Fruit fly (Drosophila melanogaster) whole organism, embryonic: ENCODE results near the gene Sec5.
A peak's percentile ranks its signal among the peaks of the same experiment; 100 is the strongest.

Experiments used
- Asciz ChIP-seq: fragments of 200-800 bp; sonication (Bioruptor generic); optimal IDR thresholded peaks from 2 replicates; lab custom pipeline; 2017; ENCODE audit warnings: missing biosample characterization, mild to moderate bottlenecking, missing genetic modification characterization, missing genetic modification reagents
- B-H1 ChIP-seq: fragments of 200-800 bp; sonication (Bioruptor generic); IDR thresholded peaks from 3 replicates; pipeline ENCODE4 v1.3.6; 2022; ENCODE audit warnings: missing biosample characterization, missing genetic modification characterization
- CG10565 ChIP-seq: fragments of 200-800 bp; sonication (Bioruptor generic); optimal IDR thresholded peaks from 3 replicates; lab custom pipeline; 2016; ENCODE audit warnings: missing biosample characterization, mild to moderate bottlenecking, missing genetic modification characterization
- CG11456 ChIP-seq: fragments of 200-800 bp; sonication (Bioruptor generic); IDR thresholded peaks from 3 replicates; pipeline ENCODE4 v1.3.6; 2022; ENCODE audit warnings: missing biosample characterization, missing genetic modification characterization
- CG12769 ChIP-seq: fragments of 200-800 bp; sonication (Bioruptor generic); optimal IDR thresholded peaks from 2 replicates; lab custom pipeline; 2019; ENCODE audit warnings: missing biosample characterization, mild to moderate bottlenecking, missing genetic modification characterization, moderate library complexity
- CG13287 ChIP-seq: fragments of 200-800 bp; sonication (Bioruptor generic); IDR thresholded peaks from 2 replicates; pipeline ENCODE4 v1.3.6; 2022; ENCODE audit warnings: missing biosample characterization, missing genetic modification characterization; ENCODE audit not compliant: partially characterized antibody
- CG14965 ChIP-seq: fragments of 200-800 bp; sonication (Bioruptor generic); optimal IDR thresholded peaks from 2 replicates; lab custom pipeline; 2016; ENCODE audit warnings: missing biosample characterization, missing genetic modification characterization, borderline replicate concordance
- CG15696 ChIP-seq: fragments of 200-800 bp; sonication (Bioruptor generic); optimal IDR thresholded peaks from 2 replicates; lab custom pipeline; 2019; ENCODE audit warnings: missing biosample characterization, mild to moderate bottlenecking, missing genetic modification characterization, moderate library complexity
- CG1647 ChIP-seq: fragments of 200-800 bp; sonication (Bioruptor generic); optimal IDR thresholded peaks from 3 replicates; lab custom pipeline; 2016; ENCODE audit warnings: missing biosample characterization, missing genetic modification characterization
- CG17568 ChIP-seq: fragments of 200-800 bp; sonication (Bioruptor generic); optimal IDR thresholded peaks from 2 replicates; lab custom pipeline; 2018; ENCODE audit warnings: missing biosample characterization, mild to moderate bottlenecking, missing genetic modification characterization, moderate library complexity
- CG17802 ChIP-seq: fragments of 200-800 bp; sonication (Bioruptor generic); optimal IDR thresholded peaks from 2 replicates; lab custom pipeline; 2018; ENCODE audit warnings: missing biosample characterization, mild to moderate bottlenecking, missing genetic modification characterization, moderate library complexity
- CG1792 ChIP-seq: fragments of 200-800 bp; sonication (Bioruptor generic); optimal IDR thresholded peaks from 2 replicates; lab custom pipeline; 2016; ENCODE audit warnings: missing biosample characterization, missing genetic modification characterization
- CG2116 ChIP-seq: fragments of 200-800 bp; sonication (Bioruptor generic); optimal IDR thresholded peaks from 3 replicates; lab custom pipeline; 2018; ENCODE audit warnings: missing biosample characterization, mild to moderate bottlenecking, missing genetic modification characterization
- CG32532 ChIP-seq: fragments of 200-800 bp; sonication (Bioruptor generic); IDR thresholded peaks from 2 replicates; pipeline ENCODE4 v1.3.6; 2022; ENCODE audit warnings: missing biosample characterization, missing genetic modification characterization
- CG32767 ChIP-seq: fragments of 200-800 bp; sonication (Bioruptor generic); IDR thresholded peaks from 2 replicates; pipeline ENCODE4 v1.3.6; 2022; ENCODE audit warnings: missing biosample characterization, missing genetic modification characterization
- CG8290 ChIP-seq, 3 experiments: fragments of 200-800 bp; sonication (Bioruptor generic); optimal IDR thresholded peaks; 2 replicates each; lab custom pipeline; 2016 to 2019; ENCODE audit warnings: missing biosample characterization in 3 of 3, missing genetic modification characterization in 3 of 3, mild to moderate bottlenecking in 2 of 3, moderate library complexity in 1 of 3
- CG8924 ChIP-seq: fragments of 200-800 bp; optimal IDR thresholded peaks from 3 replicates; lab custom pipeline; 2019; ENCODE audit warnings: missing biosample characterization, mild to moderate bottlenecking, missing genetic modification characterization, moderate library complexity
- CG8944 ChIP-seq: fragments of 200-800 bp; sonication (Bioruptor generic); optimal IDR thresholded peaks from 3 replicates; lab custom pipeline; 2016; ENCODE audit warnings: missing biosample characterization, missing genetic modification characterization
- CG9817 ChIP-seq: fragments of 200-800 bp; sonication (Bioruptor generic); optimal IDR thresholded peaks from 2 replicates; lab custom pipeline; 2018; ENCODE audit warnings: missing biosample characterization, mild to moderate bottlenecking, missing genetic modification characterization, moderate library complexity
- Dref ChIP-seq: fragments of 200-800 bp; sonication (Bioruptor generic); IDR thresholded peaks from 2 replicates; pipeline ENCODE4 v1.3.6; 2022; ENCODE audit warnings: missing biosample characterization, missing genetic modification characterization
- ERR ChIP-seq: fragments of 200-800 bp; sonication (Bioruptor generic); optimal IDR thresholded peaks from 2 replicates; lab custom pipeline; 2016; ENCODE audit warnings: missing biosample characterization, missing genetic modification characterization
- Hmr ChIP-seq: fragments of 200-800 bp; sonication (Bioruptor generic); optimal IDR thresholded peaks from 3 replicates; lab custom pipeline; 2017; ENCODE audit warnings: mild to moderate bottlenecking, missing biosample characterization, missing genetic modification reagents, missing genetic modification characterization
- Hr78 ChIP-seq, 2 experiments: fragments of 200-800 bp in 1 of 2; fragments of >200 bp in 1 of 2; sonication (Bioruptor generic) in 1 of 2; optimal IDR thresholded peaks; 2 replicates each; lab custom pipeline; 2017 to 2019; ENCODE audit warnings: missing biosample characterization in 2 of 2, missing genetic modification characterization in 2 of 2, mild to moderate bottlenecking in 1 of 2, moderate library complexity in 1 of 2
- Mad ChIP-seq: fragments of 200-800 bp; sonication (Bioruptor generic); optimal IDR thresholded peaks from 2 replicates; lab custom pipeline; 2016; ENCODE audit warnings: missing biosample characterization, missing genetic modification characterization
- NK7.1 ChIP-seq: fragments of 200-800 bp; sonication (Bioruptor generic); optimal IDR thresholded peaks from 3 replicates; lab custom pipeline; 2016; ENCODE audit warnings: missing biosample characterization, missing genetic modification characterization
- Ptx1 ChIP-seq: fragments of 200-800 bp; sonication (Bioruptor generic); IDR thresholded peaks from 2 replicates; pipeline ENCODE4 v1.3.6; 2022; ENCODE audit warnings: missing biosample characterization, missing genetic modification characterization
- Sox102F ChIP-seq: fragments of 200-800 bp; sonication (Bioruptor generic); optimal IDR thresholded peaks from 2 replicates; lab custom pipeline; 2018; ENCODE audit warnings: missing biosample characterization, mild to moderate bottlenecking, missing genetic modification characterization, moderate library complexity
- Taf1 ChIP-seq: fragments of 200-800 bp; sonication (Bioruptor generic); IDR thresholded peaks from 2 replicates; pipeline ENCODE4 v1.3.6; 2022; ENCODE audit warnings: missing biosample characterization, missing genetic modification characterization
- al ChIP-seq: fragments of 200-800 bp; sonication (Bioruptor generic); IDR thresholded peaks from 2 replicates; pipeline ENCODE4 v1.3.6; 2022; ENCODE audit warnings: missing biosample characterization, missing genetic modification characterization
- ara ChIP-seq: fragments of 200-800 bp; sonication (Bioruptor generic); IDR thresholded peaks from 2 replicates; pipeline ENCODE4 v1.3.6; 2022; ENCODE audit warnings: missing biosample characterization, missing genetic modification characterization
- corto ChIP-seq: fragments of 200-800 bp; sonication (Bioruptor generic); optimal IDR thresholded peaks from 2 replicates; lab custom pipeline; 2016; ENCODE audit warnings: missing biosample characterization, mild to moderate bottlenecking, missing genetic modification characterization, moderate library complexity
- crc ChIP-seq: fragments of 200-800 bp; sonication (Bioruptor generic); optimal IDR thresholded peaks from 2 replicates; lab custom pipeline; 2016; ENCODE audit warnings: missing biosample characterization, missing genetic modification characterization
- crol ChIP-seq: fragments of 200-800 bp; sonication (Bioruptor generic); IDR thresholded peaks from 2 replicates; pipeline ENCODE4 v1.3.6; 2022; ENCODE audit warnings: missing biosample characterization, missing genetic modification characterization
- crp ChIP-seq, 2 experiments: fragments of 200-800 bp; sonication (Bioruptor generic); optimal IDR thresholded peaks; 2 replicates in 1 of 2; 3 replicates in 1 of 2; lab custom pipeline; 2017; ENCODE audit warnings: missing biosample characterization in 2 of 2, missing genetic modification characterization in 2 of 2, mild to moderate bottlenecking in 1 of 2, moderate library complexity in 1 of 2
- dimm ChIP-seq: fragments of 200-800 bp; sonication (Bioruptor generic); IDR thresholded peaks from 2 replicates; pipeline ENCODE4 v1.3.6; 2022; ENCODE audit warnings: missing biosample characterization, missing genetic modification characterization
- emc ChIP-seq: fragments of 200-800 bp; sonication (Bioruptor generic); optimal IDR thresholded peaks from 2 replicates; lab custom pipeline; 2016; ENCODE audit warnings: missing biosample characterization, missing genetic modification characterization
- gsb ChIP-seq: fragments of 200-800 bp; sonication (Bioruptor generic); IDR thresholded peaks from 2 replicates; pipeline ENCODE4 v1.3.6; 2022; ENCODE audit warnings: missing biosample characterization, missing genetic modification characterization
- h ChIP-seq: fragments of >200 bp; optimal IDR thresholded peaks from 2 replicates; lab custom pipeline; 2017
- hbn ChIP-seq: fragments of 200-800 bp; sonication (Bioruptor generic); IDR thresholded peaks from 2 replicates; pipeline ENCODE4 v1.3.6; 2022; ENCODE audit warnings: missing biosample characterization, missing genetic modification characterization; ENCODE audit not compliant: partially characterized antibody
- insv ChIP-seq, 2 experiments: fragments of 200-800 bp; sonication (Bioruptor generic); optimal IDR thresholded peaks; 3 replicates each; lab custom pipeline; 2016 to 2018; ENCODE audit warnings: missing biosample characterization in 2 of 2, missing genetic modification characterization in 2 of 2
- knrl ChIP-seq: fragments of 200-800 bp; sonication (Bioruptor generic); IDR thresholded peaks from 3 replicates; pipeline ENCODE4 v1.3.6; 2022; ENCODE audit warnings: missing biosample characterization, missing genetic modification characterization; ENCODE audit not compliant: partially characterized antibody
- lmd ChIP-seq: fragments of 200-800 bp; sonication (Bioruptor generic); IDR thresholded peaks from 2 replicates; pipeline ENCODE4 v1.3.6; 2022; ENCODE audit warnings: missing biosample characterization, missing genetic modification characterization
- lov ChIP-seq, 2 experiments: fragments of 200-800 bp in 1 of 2; fragments of >200 bp in 1 of 2; sonication (Bioruptor generic) in 1 of 2; IDR thresholded peaks in 1 of 2; optimal IDR thresholded peaks in 1 of 2; 2 replicates in 1 of 2; 3 replicates in 1 of 2; pipeline versions ENCODE4 v1.3.6 to Lab custom; 2017 to 2022; ENCODE audit warnings: missing biosample characterization in 1 of 2, missing genetic modification characterization in 1 of 2
- pzg ChIP-seq: fragments of 200-800 bp; sonication (Bioruptor generic); optimal IDR thresholded peaks from 3 replicates; lab custom pipeline; 2018; ENCODE audit warnings: missing biosample characterization, mild to moderate bottlenecking, missing genetic modification characterization, moderate library complexity
- sens ChIP-seq: fragments of 200-800 bp; sonication (Bioruptor generic); peaks from one replicate; lab custom pipeline; 2016; ENCODE audit warnings: missing biosample characterization, missing genetic modification characterization
- so ChIP-seq: fragments of 200-800 bp; sonication (Bioruptor generic); IDR thresholded peaks from 3 replicates; pipeline ENCODE4 v1.3.6; 2022; ENCODE audit warnings: missing biosample characterization, missing genetic modification characterization
- tna ChIP-seq: fragments of 200-800 bp; sonication (Bioruptor generic); IDR thresholded peaks from 2 replicates; pipeline ENCODE4 v1.3.6; 2022; ENCODE audit warnings: missing biosample characterization, missing genetic modification characterization; ENCODE audit not compliant: partially characterized antibody
- ttk ChIP-seq: fragments of 200-800 bp; sonication (Bioruptor generic); IDR thresholded peaks from 2 replicates; pipeline ENCODE4 v2.1.2; 2022; ENCODE audit warnings: missing biosample characterization, missing genetic modification characterization

Gene Sec5

DNA sequence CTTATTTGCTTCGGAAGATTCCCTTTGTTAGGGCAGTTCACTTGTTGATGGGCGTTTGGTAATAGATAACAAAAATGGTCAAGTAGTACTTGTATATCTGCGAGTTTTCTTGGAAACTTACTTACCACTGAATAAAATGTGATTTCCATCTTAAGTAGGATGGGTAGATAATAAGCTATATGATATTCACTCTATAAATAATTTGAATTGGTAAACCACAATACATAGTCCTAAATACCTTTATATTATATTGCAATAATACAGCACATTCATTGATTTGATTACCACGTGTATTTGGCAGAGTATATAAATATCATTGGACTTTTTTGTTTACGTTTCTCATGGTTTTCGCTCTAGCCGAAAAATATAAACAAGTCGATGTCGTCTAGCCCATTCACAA lies 18.8 kb downstream of the Sec5 start (continued):
- TF ChIP-seq ERR (no peak), tna (GFP tag; lab: Robert Waterston, UW) (no peak), CG17568 (GFP tag; lab: Kevin White, UChicago) (peak; percentile 66), Sox102F (GFP tag; lab: Kevin White, UChicago) (peak; percentile 65), gsb (GFP tag; lab: Robert Waterston, UW) (peak; percentile 45; the same call in 1 of the 2 replicates), pzg (GFP tag; lab: Kevin White, UChicago) (no peak), CG8290 (GFP tag; optimal IDR thresholded peaks at IDR 0.05; lab: Kevin White, UChicago) (no peak), CG8290 (tag; optimal IDR thresholded peaks at IDR 0.05; lab: Kevin White, UChicago) (peak in 1 of 2 experiments; percentile 35), Mad (GFP tag; lab: Kevin White, UChicago) (peak; percentile 4), Dref (GFP tag; lab: Robert Waterston, UW) (no peak), CG12769 (no peak), CG10565 (GFP tag; lab: Kevin White, UChicago) (no peak), CG13287 (GFP tag; lab: Robert Waterston, UW) (no peak), Hmr (GFP tag; lab: Kevin White, UChicago) (peak; percentile 73), CG1647 (GFP tag; lab: Kevin White, UChicago) (no peak), CG2116 (no peak), al (GFP tag; lab: Robert Waterston, UW) (peak; percentile 46; the same call in 1 of the 2 replicates), insv (GFP tag; optimal IDR thresholded peaks at IDR 0.05; lab: Kevin White, UChicago) (no peak), CG17802 (tag; lab: Kevin White, UChicago) (no peak), corto (GFP tag; lab: Kevin White, UChicago) (no peak), Taf1 (GFP tag; lab: Robert Waterston, UW) (peak; percentile 36; the same call in 1 of the 2 replicates), Ptx1 (GFP tag; lab: Robert Waterston, UW) (peak; percentile 82), CG15696 (tag; lab: Kevin White, UChicago) (no peak), Hr78 (GFP tag; optimal IDR thresholded peaks at IDR 0.05; lab: Kevin White, UChicago) (no peak), hbn (GFP tag; lab: Robert Waterston, UW) (no peak), CG8944 (GFP tag; lab: Kevin White, UChicago) (no peak), NK7.1 (GFP tag; lab: Kevin White, UChicago) (peak; percentile 29)

DNA sequence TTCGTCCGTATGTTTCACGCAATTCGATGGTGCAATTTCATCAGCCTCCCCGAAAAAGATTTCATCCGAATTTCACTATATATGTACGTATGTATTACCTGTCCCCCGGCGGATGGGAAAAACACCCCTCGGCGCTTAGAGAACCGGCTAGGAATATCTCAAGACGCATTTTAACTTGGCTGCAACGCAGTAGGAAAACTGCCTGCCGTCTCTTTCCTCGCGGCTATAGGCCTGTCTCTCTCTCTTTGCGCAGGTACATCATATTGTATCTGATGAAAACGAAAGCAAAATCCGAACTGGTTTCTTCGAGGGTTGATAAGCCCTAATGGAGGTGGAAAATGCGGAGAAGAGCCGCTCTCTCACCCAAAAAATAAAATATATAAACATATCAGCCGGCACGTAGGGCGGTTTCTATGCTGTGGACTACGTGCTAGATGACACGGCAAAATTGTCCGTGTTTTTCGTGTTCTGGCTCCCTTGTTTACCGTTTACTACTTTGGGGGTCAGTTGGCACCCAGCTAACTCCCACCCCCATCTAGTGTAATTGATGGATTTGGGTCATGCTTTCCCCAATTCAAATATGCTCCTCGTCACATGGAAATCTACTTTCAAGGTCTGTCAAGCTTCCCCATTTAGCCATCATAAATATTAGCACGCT lies 19.4 kb downstream of the Sec5 start:
- TF ChIP-seq Asciz (no peak), ara (GFP tag; lab: Robert Waterston, UW) (no peak), dimm (GFP tag; lab: Robert Waterston, UW) (no peak), CG13287 (GFP tag; lab: Robert Waterston, UW) (0 out of 2 replicates have a peak, but pooled peaks have one; percentile 6), ttk (GFP tag; lab: Robert Waterston, UW) (peak; percentile 30; the same call in 1 of the 2 replicates), CG14965 (GFP tag; lab: Kevin White, UChicago) (no peak), h (lab: Kevin White, UChicago) (no peak), sens (no peak), CG9817 (tag; lab: Kevin White, UChicago) (no peak), CG32532 (no peak), lmd (GFP tag; lab: Robert Waterston, UW) (no peak), crp (GFP tag; optimal IDR thresholded peaks at IDR 0.05; lab: Kevin White, UChicago) (no peak), CG32767 (GFP tag; lab: Robert Waterston, UW) (peak; percentile 43; the same call in 1 of the 2 replicates), emc (no peak), knrl (GFP tag; lab: Robert Waterston, UW) (no peak), CG11456 (GFP tag; lab: Robert Waterston, UW) (no peak), so (GFP tag; lab: Robert Waterston, UW) (no peak), crol (GFP tag; lab: Robert Waterston, UW) (peak; percentile 55; the same call in 1 of the 2 replicates), CG8924 (tag; lab: Kevin White, UChicago) (no peak), lov (optimal IDR thresholded peaks at IDR 0.05; lab: Kevin White, UChicago) (no peak), lov (GFP tag; IDR thresholded peaks at IDR 0.05; lab: Robert Waterston, UW) (0 out of 3 replicates have a peak, but pooled peaks have one; percentile 60), CG1792 (GFP tag; lab: Kevin White, UChicago) (no peak), B-H1 (GFP tag; lab: Robert Waterston, UW) (no peak), crc (GFP tag; lab: Kevin White, UChicago) (no peak)
